Worm (Caenorhabditis elegans) whole organism, L4/young adult: ENCODE data around the gene gln-2.

Source experiments
- W03F9.2 ChIP-seq: fragments of 150-350 bp; optimal IDR thresholded peaks from 2 replicates; lab custom pipeline; 2014; ENCODE audit warnings: missing biosample characterization, missing genetic modification characterization
- dao-5 ChIP-seq: sonication (generic microtip); optimal IDR thresholded peaks from 2 replicates; lab custom pipeline; 2016; ENCODE audit warnings: missing genotype, missing genetic modification characterization, moderate library complexity, missing compliant biosample characterization
- him-1 ChIP-seq: sonication (generic microtip); optimal IDR thresholded peaks from 2 replicates; lab custom pipeline; 2016; ENCODE audit warnings: missing genotype, missing genetic modification reagents, missing genetic modification characterization, missing compliant biosample characterization

- TF ChIP-seq him-1 (no peak), W03F9.2 (tag; lab: Kevin White, UChicago) (peak; percentile 24), dao-5 (no peak)
Observed at ce11 chrIII:9956123-9956522, 11.5 kb upstream of the gln-2 start, which contains the start of gene mog-1.
